Worm (Caenorhabditis elegans) whole organism, mixed stage, embryonic: ENCODE measurements around the gene cyp-32B1.

Experiments
- M03D4.4 ChIP-seq: sonication (generic microtip); optimal IDR thresholded peaks from 2 replicates; lab custom pipeline; 2017; ENCODE audit warnings: mild to moderate bottlenecking, missing genetic modification characterization, missing compliant biosample characterization
- bed-3 ChIP-seq: fragments of 200-800 bp; sonication (Bioruptor generic); optimal IDR thresholded peaks from 3 replicates; lab custom pipeline; 2018; ENCODE audit warnings: mild to moderate bottlenecking, missing genetic modification characterization, moderate library complexity, missing compliant biosample characterization
- blmp-1 ChIP-seq: fragments of 150-350 bp; optimal IDR thresholded peaks from 2 replicates; lab custom pipeline; 2014; ENCODE audit warnings: missing biosample characterization, missing genetic modification characterization
- ceh-39 ChIP-seq: fragments of 150-350 bp; optimal IDR thresholded peaks from 2 replicates; lab custom pipeline; 2014; ENCODE audit warnings: missing biosample characterization, missing genetic modification characterization
- ces-1 ChIP-seq: fragments of 150-350 bp; optimal IDR thresholded peaks from 2 replicates; lab custom pipeline; 2014; ENCODE audit warnings: missing biosample characterization, missing genetic modification reagents, missing genetic modification characterization
- cnd-1 ChIP-seq: fragments of 200-800 bp; sonication (Bioruptor generic); optimal IDR thresholded peaks from 2 replicates; lab custom pipeline; 2018; ENCODE audit warnings: mild to moderate bottlenecking, missing genetic modification characterization, missing compliant biosample characterization
- drap-1 ChIP-seq: fragments of 200-800 bp; sonication (Bioruptor generic); optimal IDR thresholded peaks from 3 replicates; lab custom pipeline; 2018; ENCODE audit warnings: mild to moderate bottlenecking, missing genetic modification characterization, missing compliant biosample characterization
- elt-1 ChIP-seq: sonication (generic microtip); optimal IDR thresholded peaks from 2 replicates; lab custom pipeline; 2017; ENCODE audit warnings: missing genetic modification characterization, mild to moderate bottlenecking, missing compliant biosample characterization, antibody characterized with exemption, moderate library complexity, borderline replicate concordance; ENCODE audit not compliant: insufficient read depth
- elt-3 ChIP-seq: fragments of 150-350 bp; optimal IDR thresholded peaks from 2 replicates; lab custom pipeline; 2014; ENCODE audit warnings: missing biosample characterization, missing genetic modification characterization
- ham-2 ChIP-seq: fragments of 200-800 bp; sonication (Bioruptor generic); optimal IDR thresholded peaks from 2 replicates; lab custom pipeline; 2018; ENCODE audit warnings: mild to moderate bottlenecking, missing genetic modification characterization, missing compliant biosample characterization
- hlh-1 ChIP-seq: fragments of 150-350 bp; optimal IDR thresholded peaks from 2 replicates; lab custom pipeline; 2014; ENCODE audit warnings: missing biosample characterization, missing genetic modification reagents, missing genetic modification characterization
- lin-13 ChIP-seq: fragments of 150-350 bp; optimal IDR thresholded peaks from 2 replicates; lab custom pipeline; 2014; ENCODE audit warnings: missing biosample characterization, missing genetic modification characterization
- lin-32 ChIP-seq: fragments of 200-800 bp; sonication (Bioruptor generic); optimal IDR thresholded peaks from 2 replicates; lab custom pipeline; 2018; ENCODE audit warnings: mild to moderate bottlenecking, missing genetic modification characterization, missing compliant biosample characterization
- lsy-2 ChIP-seq: fragments of 150-350 bp; optimal IDR thresholded peaks from 2 replicates; lab custom pipeline; 2014; ENCODE audit warnings: missing biosample characterization, missing genetic modification characterization
- mab-5 ChIP-seq: fragments of 150-350 bp; optimal IDR thresholded peaks from 2 replicates; lab custom pipeline; 2014; ENCODE audit warnings: missing biosample characterization, missing genetic modification characterization
- mep-1 ChIP-seq: fragments of 150-350 bp; optimal IDR thresholded peaks from 2 replicates; lab custom pipeline; 2017; ENCODE audit warnings: missing biosample characterization, missing genetic modification reagents, missing genetic modification characterization, inconsistent platforms
- mls-2 ChIP-seq: sonication (generic microtip); optimal IDR thresholded peaks from 2 replicates; lab custom pipeline; 2016; ENCODE audit warnings: mild to moderate bottlenecking, missing genetic modification characterization, moderate library complexity, missing compliant biosample characterization
- nhr-12 ChIP-seq: fragments of 150-350 bp; optimal IDR thresholded peaks from 2 replicates; lab custom pipeline; 2014; ENCODE audit warnings: missing biosample characterization, missing genetic modification characterization
- nhr-237 ChIP-seq: fragments of 150-350 bp; optimal IDR thresholded peaks from 2 replicates; lab custom pipeline; 2014; ENCODE audit warnings: missing biosample characterization, missing genetic modification characterization
- nhr-28 ChIP-seq: fragments of 150-350 bp; optimal IDR thresholded peaks from 2 replicates; lab custom pipeline; 2014; ENCODE audit warnings: missing biosample characterization, missing genetic modification characterization
- nhr-76 ChIP-seq: sonication (generic microtip); optimal IDR thresholded peaks from 2 replicates; lab custom pipeline; 2017; ENCODE audit warnings: missing biosample characterization, missing genetic modification characterization
- pha-4 ChIP-seq: fragments of 150-350 bp; optimal IDR thresholded peaks from 2 replicates; lab custom pipeline; 2018; ENCODE audit warnings: missing biosample characterization, missing genetic modification reagents, missing genetic modification characterization
- sem-2 ChIP-seq: fragments of 200-800 bp; sonication (Bioruptor generic); optimal IDR thresholded peaks from 2 replicates; lab custom pipeline; 2018; ENCODE audit warnings: mild to moderate bottlenecking, missing genetic modification characterization, missing compliant biosample characterization
- snpc-4 ChIP-seq: fragments of 150-350 bp; optimal IDR thresholded peaks from 2 replicates; lab custom pipeline; 2014; ENCODE audit warnings: missing biosample characterization, missing genetic modification characterization
- tbx-8 ChIP-seq: fragments of 200-800 bp; sonication (Bioruptor generic); optimal IDR thresholded peaks from 2 replicates; lab custom pipeline; 2018; ENCODE audit warnings: mild to moderate bottlenecking, missing genetic modification characterization, moderate library complexity, missing compliant biosample characterization
- unc-39 ChIP-seq: fragments of 150-350 bp; optimal IDR thresholded peaks from 2 replicates; lab custom pipeline; 2014; ENCODE audit warnings: missing biosample characterization, missing genetic modification characterization
- unc-62 ChIP-seq: fragments of 150-350 bp; optimal IDR thresholded peaks from 2 replicates; lab custom pipeline; 2014; ENCODE audit warnings: missing biosample characterization, missing genetic modification reagents, missing genetic modification characterization
- zip-8 ChIP-seq: fragments of 150-350 bp; optimal IDR thresholded peaks from 2 replicates; lab custom pipeline; 2014; ENCODE audit warnings: missing biosample characterization, missing genetic modification characterization
- ztf-11 ChIP-seq: fragments of 150-350 bp; optimal IDR thresholded peaks from 2 replicates; lab custom pipeline; 2014; ENCODE audit warnings: missing biosample characterization, missing genetic modification characterization

cyp-32B1 gene

DNA sequence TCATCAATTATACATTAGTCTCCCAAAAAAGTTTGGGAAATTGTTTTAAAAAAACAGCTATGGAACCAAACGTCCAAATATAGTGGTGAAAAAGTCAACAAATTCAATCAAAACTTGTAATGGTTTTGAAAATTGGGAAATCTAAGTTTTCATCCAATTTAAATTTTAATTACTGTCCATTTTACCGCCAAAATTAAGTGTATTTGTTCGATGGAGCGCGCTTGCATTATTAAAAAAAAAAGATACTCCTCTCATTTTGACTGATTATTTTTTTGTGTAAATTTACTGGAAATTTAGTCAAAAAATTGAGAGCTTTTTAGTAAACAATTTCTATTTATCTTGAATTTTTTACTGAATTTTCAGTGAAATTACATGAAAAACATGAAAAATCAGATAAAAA lies 26.8 kb downstream of the cyp-32B1 start:
- TF ChIP-seq ceh-39 (tag; lab: Kevin White, UChicago), result no peak
- TF ChIP-seq mab-5, result no peak
- TF ChIP-seq lin-32 (GFP tag; lab: Kevin White, UChicago), result no peak
- TF ChIP-seq cnd-1 (tag; lab: Kevin White, UChicago), result no peak
- TF ChIP-seq blmp-1 (tag; lab: Kevin White, UChicago), result no peak
- TF ChIP-seq mls-2 (tag; lab: Kevin White, UChicago), result no peak
- TF ChIP-seq pha-4, result no peak
- TF ChIP-seq tbx-8, result no peak
- TF ChIP-seq M03D4.4 (tag; lab: Kevin White, UChicago), result no peak
- TF ChIP-seq lin-13 (tag; lab: Kevin White, UChicago), result no peak
- no peak for TF ChIP-seq ztf-11 (tag; lab: Kevin White, UChicago)

DNA sequence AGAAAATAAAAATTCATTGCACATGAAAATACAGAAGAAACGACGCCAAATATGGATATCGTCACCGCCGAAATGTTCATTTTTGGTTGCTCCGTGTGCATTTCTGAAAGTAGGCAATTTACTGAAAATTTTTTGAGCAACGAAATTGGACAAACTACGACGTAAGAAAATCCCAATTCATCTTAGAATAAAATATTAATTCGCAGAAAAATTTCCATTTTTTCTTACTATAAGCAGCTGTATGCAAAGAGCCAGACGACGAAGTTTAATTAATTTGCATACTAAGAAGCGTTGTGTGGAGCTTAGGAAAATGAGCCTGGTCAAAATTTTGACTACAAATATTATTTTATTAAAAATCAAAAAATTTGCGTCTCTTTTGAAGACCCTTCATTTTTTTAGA lies 34.5 kb downstream of the cyp-32B1 start, which contains the start of gene srbc-19:
Gene srbc-19, minus strand, starts transcription at position 101 of the 400 bp plus-strand sequence.
- no peak for TF ChIP-seq ztf-11 (tag; lab: Kevin White, UChicago)
- no peak for TF ChIP-seq elt-3 (tag; lab: Kevin White, UChicago)
- no peak for TF ChIP-seq tbx-8
- no peak for TF ChIP-seq cnd-1 (tag; lab: Kevin White, UChicago)
- TF ChIP-seq unc-39, result no peak
- TF ChIP-seq ces-1 (GFP tag; lab: Kevin White, UChicago), result no peak
- no peak for TF ChIP-seq elt-1 (tag; lab: Kevin White, UChicago)
- TF ChIP-seq mab-5, result no peak
- TF ChIP-seq hlh-1 (tag; lab: Kevin White, UChicago), result no peak
- no peak for TF ChIP-seq lin-13 (tag; lab: Kevin White, UChicago)
- TF ChIP-seq lsy-2, result no peak
- TF ChIP-seq mls-2 (tag; lab: Kevin White, UChicago), result no peak

DNA sequence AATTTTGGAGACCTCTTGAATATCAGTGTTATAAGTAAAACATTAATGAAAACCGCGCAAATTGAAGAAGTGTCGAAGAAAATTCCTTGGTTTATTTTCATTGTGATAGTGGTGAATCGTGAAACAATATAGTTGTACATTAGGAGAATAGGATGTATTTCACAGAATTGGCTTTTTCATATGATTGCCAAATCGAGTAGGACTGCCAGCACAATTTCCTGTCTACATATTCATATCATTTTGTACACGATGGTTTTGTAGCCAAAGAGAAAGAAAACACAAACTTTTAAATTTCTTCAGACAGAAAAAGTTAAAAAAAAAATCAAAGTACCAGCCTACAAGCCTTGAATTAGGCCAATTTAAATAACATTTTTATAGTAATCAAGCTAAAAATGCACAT lies 37.5 kb downstream of the cyp-32B1 start, which contains the start of gene str-255:
Gene str-255, minus strand, starts transcription at position 101 of the 400 bp plus-strand sequence.
- TF ChIP-seq bed-3 (GFP tag; lab: Kevin White, UChicago) (no peak), pha-4 (no peak), ces-1 (GFP tag; lab: Kevin White, UChicago) (no peak), tbx-8 (no peak), zip-8 (tag; lab: Kevin White, UChicago) (no peak), ham-2 (GFP tag; lab: Kevin White, UChicago) (no peak), sem-2 (GFP tag; lab: Kevin White, UChicago) (no peak), lin-13 (tag; lab: Kevin White, UChicago) (no peak), snpc-4 (no peak), mls-2 (tag; lab: Kevin White, UChicago) (no peak), drap-1 (GFP tag; lab: Kevin White, UChicago) (no peak), M03D4.4 (tag; lab: Kevin White, UChicago) (no peak), mab-5 (no peak), nhr-76 (tag; lab: Kevin White, UChicago) (no peak), unc-62 (GFP tag; lab: Kevin White, UChicago) (no peak), unc-39 (no peak)

DNA sequence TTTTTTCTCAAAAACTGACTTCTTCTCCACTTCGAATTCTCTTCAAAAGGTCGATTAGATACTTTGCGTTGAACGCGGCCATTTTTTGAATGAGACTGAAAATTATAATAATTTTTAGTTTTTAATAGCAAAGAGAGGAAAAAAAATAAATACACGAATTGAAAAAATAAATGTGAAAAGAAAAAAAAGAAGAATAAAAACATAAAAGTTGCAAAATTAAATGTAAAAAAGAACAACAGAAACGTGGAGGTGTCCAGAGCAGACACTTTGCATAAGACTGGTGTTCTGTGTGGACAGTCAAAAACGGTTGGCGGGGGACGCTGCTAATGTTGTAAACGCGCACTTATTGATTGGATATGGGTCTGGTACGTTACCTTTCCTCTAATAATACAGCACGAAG lies 41.9 kb downstream of the cyp-32B1 start, which contains the start of gene C45H4.14:
Gene C45H4.14, minus strand, starts transcription at position 101 of the 400 bp plus-strand sequence.
- no peak for TF ChIP-seq mab-5
- no peak for TF ChIP-seq nhr-28 (tag; lab: Kevin White, UChicago)
- TF ChIP-seq unc-62 (GFP tag; lab: Kevin White, UChicago), result no peak
- TF ChIP-seq bed-3 (GFP tag; lab: Kevin White, UChicago), result no peak
- TF ChIP-seq lsy-2, result no peak
- no peak for TF ChIP-seq ces-1 (GFP tag; lab: Kevin White, UChicago)
- no peak for TF ChIP-seq blmp-1 (tag; lab: Kevin White, UChicago)
- TF ChIP-seq ztf-11 (tag; lab: Kevin White, UChicago), result no peak
- TF ChIP-seq pha-4, result no peak
- no peak for TF ChIP-seq sem-2 (GFP tag; lab: Kevin White, UChicago)
- TF ChIP-seq nhr-237 (tag; lab: Kevin White, UChicago), result no peak
- TF ChIP-seq M03D4.4 (tag; lab: Kevin White, UChicago), result no peak
- TF ChIP-seq mep-1 (tag; lab: Kevin White, UChicago), result no peak
- TF ChIP-seq snpc-4, result no peak
- no peak for TF ChIP-seq nhr-12 (tag; lab: Kevin White, UChicago)
- TF ChIP-seq ceh-39 (tag; lab: Kevin White, UChicago), result no peak
- TF ChIP-seq, all 35 proteins: peak for 0

DNA sequence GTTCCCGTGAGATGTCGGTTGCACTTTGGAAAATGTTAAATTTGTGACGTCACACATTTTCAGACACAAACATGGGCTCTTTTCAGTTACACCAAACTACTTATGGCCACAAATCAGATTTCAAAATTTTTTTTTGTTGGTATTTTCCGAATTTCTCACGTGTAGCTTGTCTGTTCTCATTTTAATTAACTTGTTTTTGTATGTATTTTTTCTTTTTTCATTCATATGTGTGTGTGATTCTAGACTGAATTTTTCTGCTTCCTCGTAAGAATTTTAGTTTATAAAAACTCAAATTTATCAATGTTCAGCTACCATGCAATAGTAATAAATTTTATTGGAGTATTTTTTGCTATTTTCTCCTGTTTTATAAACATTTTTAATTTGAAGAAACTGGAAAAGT lies 44.4 kb downstream of the cyp-32B1 start, which contains the start of gene srbc-22:
Gene srbc-22, plus strand, starts transcription at position 301 of the 400 bp plus-strand sequence.
- TF ChIP-seq zip-8 (tag; lab: Kevin White, UChicago) (peak; percentile 23), pha-4 (no peak)
